Worm (Caenorhabditis elegans): ENCODE measurements around the gene lin-46.

Gene lin-46

DNA sequence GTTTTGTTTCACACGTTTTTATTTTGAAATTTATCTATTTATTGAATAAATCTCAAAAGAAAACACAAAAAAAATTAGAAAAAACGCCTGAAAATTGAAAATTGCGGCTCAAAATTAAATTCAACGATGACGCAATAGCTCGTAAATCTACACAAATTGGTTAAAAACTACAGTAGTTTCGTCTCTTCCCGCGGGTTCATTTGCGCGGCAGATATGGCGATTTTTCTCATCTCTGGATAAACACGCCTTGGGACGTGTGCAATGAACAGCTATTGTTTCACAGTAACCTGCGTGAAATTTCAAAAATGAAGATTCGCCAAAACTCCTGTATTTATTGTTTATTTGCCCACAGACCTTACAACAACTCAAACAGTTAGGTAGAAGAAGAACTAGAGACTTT, 40.6 kb downstream of the lin-46 start (continued):
- TF ChIP-seq aptf-3 (GFP tag; IDR thresholded peaks at IDR 0.05) (no peak), ceh-58 (GFP tag; IDR thresholded peaks at IDR 0.05) (no peak), ztf-25 (GFP tag; IDR thresholded peaks at IDR 0.05) (no peak), ztf-6 (GFP tag; IDR thresholded peaks at IDR 0.05) (no peak), lsl-1 (GFP tag; optimal IDR thresholded peaks at IDR 0.05) (peak; percentile 73), Y67H2A.10 (GFP tag; conservative IDR thresholded peaks at IDR 0.05) (no peak), B0261.1 (tag; optimal IDR thresholded peaks at IDR 0.05) (no peak), ztf-3 (GFP tag; optimal IDR thresholded peaks at IDR 0.05) (no peak), ceh-27 (GFP tag; optimal IDR thresholded peaks at IDR 0.05) (no peak), aptf-2 (GFP tag; conservative IDR thresholded peaks at IDR 0.05) (no peak), attf-6 (GFP tag; IDR thresholded peaks at IDR 0.05) (no peak), B0035.1 (tag; optimal IDR thresholded peaks at IDR 0.05) (no peak), rcor-1 (GFP tag; IDR thresholded peaks at IDR 0.05) (no peak), xnd-1 (tag; optimal IDR thresholded peaks at IDR 0.05) (peak; percentile 59), unc-62 (GFP tag; optimal IDR thresholded peaks at IDR 0.05) (no peak), ets-4 (GFP tag; optimal IDR thresholded peaks at IDR 0.05) (no peak), F55B11.4 (tag; optimal IDR thresholded peaks at IDR 0.05; ENCODE audit: borderline replicate concordance, insufficient read depth) (no peak), nfya-2 (GFP tag; IDR thresholded peaks at IDR 0.05) (no peak), F52B5.7 (tag; optimal IDR thresholded peaks at IDR 0.05) (no peak), F39B2.1 (GFP tag; IDR thresholded peaks at IDR 0.05) (no peak), egrh-3 (GFP tag; IDR thresholded peaks at IDR 0.05) (no peak), repo-1 (tag; optimal IDR thresholded peaks at IDR 0.05) (no peak), sdz-38 (tag; optimal IDR thresholded peaks at IDR 0.05) (no peak), cebp-1 (GFP tag; IDR thresholded peaks at IDR 0.05) (no peak), cebp-1 (tag; optimal IDR thresholded peaks at IDR 0.05) (no peak), egl-18 (GFP tag; IDR thresholded peaks at IDR 0.05) (no peak), madf-3 (GFP tag; IDR thresholded peaks at IDR 0.05) (no peak)

DNA sequence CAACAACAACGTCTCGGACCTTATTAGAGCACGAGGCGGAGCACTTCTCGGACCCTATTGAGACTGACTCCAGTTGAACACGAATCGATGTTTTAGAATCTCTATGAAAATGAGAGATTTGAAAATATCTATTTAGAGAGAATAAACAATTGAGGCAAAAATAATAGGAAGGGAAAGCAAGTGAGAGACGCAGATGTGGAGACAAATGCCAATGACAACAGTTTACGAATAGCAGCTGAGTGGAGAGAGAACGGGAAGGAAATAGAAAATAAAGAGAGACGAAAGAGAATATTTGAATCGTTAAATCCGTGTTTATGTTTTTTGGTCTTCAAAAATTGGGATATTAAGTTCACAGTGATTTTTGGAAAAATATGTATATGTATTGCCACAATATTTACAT, 41.2 kb downstream of the lin-46 start:
- TF ChIP-seq hmg-1.2 (GFP tag; IDR thresholded peaks at IDR 0.05) (peak; percentile 54; the same call in 1 of the 2 replicates), let-607 (tag; optimal IDR thresholded peaks at IDR 0.05) (no peak), nhr-80 (tag; optimal IDR thresholded peaks at IDR 0.05) (peak; percentile 13)

ce11 chrV:13011904-13012303, 43.2 kb downstream of the lin-46 start:
- TF ChIP-seq tbp1 (GFP tag; optimal IDR thresholded peaks at IDR 0.05) (peak; percentile 1), cebp-1 (GFP tag; IDR thresholded peaks at IDR 0.05) (no peak), cebp-1 (tag; optimal IDR thresholded peaks at IDR 0.05) (peak; percentile 23), akir-1 (GFP tag; optimal IDR thresholded peaks at IDR 0.05) (no peak), somi-1 (GFP tag; optimal IDR thresholded peaks at IDR 0.05) (no peak), nhr-80 (tag; optimal IDR thresholded peaks at IDR 0.05) (peak; percentile 69), let-607 (tag; optimal IDR thresholded peaks at IDR 0.05) (peak; percentile 58 to 92), sptf-2 (GFP tag; optimal IDR thresholded peaks at IDR 0.05) (no peak), unc-62 (GFP tag; optimal IDR thresholded peaks at IDR 0.05) (peak; percentile 22), repo-1 (tag; optimal IDR thresholded peaks at IDR 0.05) (no peak), atf-7 (tag; optimal IDR thresholded peaks at IDR 0.05) (peak; percentile 87)

DNA sequence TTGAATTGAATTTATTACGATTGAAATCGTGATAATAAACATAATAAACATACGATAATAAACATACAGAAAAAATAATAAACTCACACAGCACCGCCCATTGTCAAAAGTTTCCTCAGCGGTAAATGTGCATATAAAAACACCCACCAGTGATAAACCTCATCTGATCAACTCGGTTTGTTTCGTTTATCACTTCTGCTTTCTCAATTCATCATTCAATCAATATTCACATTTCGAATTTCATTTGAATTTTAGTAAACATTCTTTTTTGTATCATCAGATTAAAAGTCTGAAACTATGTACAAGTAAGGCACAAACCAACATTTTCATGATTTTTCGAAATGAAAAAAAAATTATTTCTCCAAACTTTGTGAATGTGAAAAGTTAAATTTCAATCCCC, 44.5 kb downstream of the lin-46 start, which contains the start of gene try-10:
TSS of gene try-10 (minus strand) at position 101 of the 400 bp plus-strand sequence.
- TF ChIP-seq F33H1.4 (GFP tag; IDR thresholded peaks at IDR 0.05) (no peak), rec-8 (tag; optimal IDR thresholded peaks at IDR 0.05) (no peak), nhr-80 (tag; optimal IDR thresholded peaks at IDR 0.05) (no peak), him-1 (tag; optimal IDR thresholded peaks at IDR 0.05) (no peak), ccch-3 (GFP tag; optimal IDR thresholded peaks at IDR 0.05) (no peak), C17E4.6 (GFP tag; IDR thresholded peaks at IDR 0.05) (no peak), ceh-58 (GFP tag; IDR thresholded peaks at IDR 0.05) (no peak)
